Worm (Caenorhabditis elegans): ENCODE data around the gene ugt-66.

DNA sequence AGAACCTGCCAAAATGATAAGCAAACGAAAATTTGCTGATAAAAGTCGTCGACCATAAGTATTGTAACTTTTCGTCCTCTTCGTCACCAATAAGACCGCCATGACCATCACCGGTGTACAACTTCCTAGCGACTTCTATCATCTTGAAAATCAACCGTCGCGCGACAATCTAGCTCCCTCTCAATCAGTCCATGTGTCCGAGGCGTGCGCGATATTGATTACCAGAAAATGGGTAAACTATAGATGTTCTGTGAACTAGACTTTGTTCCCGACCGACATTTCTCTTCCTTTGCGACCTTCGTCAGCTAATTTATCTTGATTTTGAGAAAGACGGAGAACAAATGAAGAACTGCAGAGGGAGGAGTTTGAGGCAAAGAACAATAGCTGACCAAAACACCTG, 49.1 kb downstream of the ugt-66 start:
- TF ChIP-seq nhr-10 (tag; optimal IDR thresholded peaks at IDR 0.05) (no peak), mab-5 (tag; optimal IDR thresholded peaks at IDR 0.05) (no peak)

All from whole organism, L2 larva.